Fruit fly (Drosophila melanogaster) whole organism, pupa: Measurements from ENCODE around the gene BOD1.

Source experiments
- CG12605 ChIP-seq: fragments of 200-800 bp; sonication (Bioruptor generic); IDR thresholded peaks from 2 replicates; pipeline ENCODE4 v1.3.6; 2022; ENCODE audit warnings: missing biosample characterization, missing genetic modification characterization
- CG13204 ChIP-seq: fragments of 200-800 bp; sonication (Bioruptor generic); optimal IDR thresholded peaks from 2 replicates; lab custom pipeline; 2018; ENCODE audit warnings: missing biosample characterization, mild to moderate bottlenecking, missing genetic modification characterization, moderate library complexity
- CG17806 ChIP-seq: fragments of 200-800 bp; sonication (Bioruptor generic); optimal IDR thresholded peaks from 2 replicates; lab custom pipeline; 2018; ENCODE audit warnings: missing biosample characterization, mild to moderate bottlenecking, missing genetic modification characterization, moderate library complexity
- CG4496 ChIP-seq: fragments of 200-800 bp; sonication (Bioruptor generic); IDR thresholded peaks from 3 replicates; pipeline ENCODE4 v1.3.6; 2022; ENCODE audit warnings: missing biosample characterization, missing genetic modification characterization
- CG8159 ChIP-seq: fragments of 200-800 bp; sonication (Bioruptor generic); optimal IDR thresholded peaks from 3 replicates; lab custom pipeline; 2018; ENCODE audit warnings: missing biosample characterization, mild to moderate bottlenecking, missing genetic modification characterization, moderate library complexity
- CG8301 ChIP-seq: fragments of 200-800 bp; sonication (Bioruptor generic); optimal IDR thresholded peaks from 2 replicates; lab custom pipeline; 2018; ENCODE audit warnings: missing biosample characterization, mild to moderate bottlenecking, missing genetic modification characterization
- CG9948 ChIP-seq: fragments of 200-800 bp; sonication (Bioruptor generic); optimal IDR thresholded peaks from 2 replicates; lab custom pipeline; 2018; ENCODE audit warnings: missing biosample characterization, mild to moderate bottlenecking, missing genetic modification characterization, moderate library complexity
- D1 ChIP-seq: fragments of 200-800 bp; sonication (Bioruptor generic); optimal IDR thresholded peaks from 2 replicates; lab custom pipeline; 2018; ENCODE audit warnings: missing biosample characterization, mild to moderate bottlenecking, missing genetic modification characterization, moderate library complexity
- EcR ChIP-seq: fragments of 200-800 bp; sonication (Bioruptor generic); optimal IDR thresholded peaks from 3 replicates; lab custom pipeline; 2019; ENCODE audit warnings: missing biosample characterization, missing genetic modification characterization, mild to moderate bottlenecking, moderate library complexity, missing genetic modification reagents

DNA sequence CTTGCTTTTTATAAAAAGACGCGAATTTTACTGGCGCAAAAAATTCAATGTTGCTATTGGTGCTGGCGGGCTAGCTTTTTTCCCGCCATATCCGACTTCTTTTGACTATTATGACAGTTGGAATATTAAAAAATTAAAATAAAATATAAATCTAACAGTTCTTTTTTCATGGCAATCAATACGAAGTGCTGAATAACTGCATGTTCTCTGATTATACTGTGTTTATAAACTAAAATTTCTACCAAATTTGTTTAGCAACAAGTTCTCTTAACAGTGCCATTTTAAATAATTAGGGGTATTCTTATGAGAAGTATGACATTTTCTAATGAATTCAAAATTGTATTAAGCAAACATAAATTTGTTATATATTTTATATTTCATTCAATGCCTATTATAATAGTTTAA lies 18.7 kb upstream of the BOD1 start, which contains the start of gene Boh1:
- TF ChIP-seq CG8301 (tag; lab: Kevin White, UChicago) = no peak
- no peak for TF ChIP-seq EcR (GFP tag; lab: Kevin White, UChicago)
- TF ChIP-seq CG8159 (tag; lab: Kevin White, UChicago) = peak; percentile 46
- no peak for TF ChIP-seq CG13204 (GFP tag; lab: Kevin White, UChicago)
- TF ChIP-seq CG9948 (tag; lab: Kevin White, UChicago) = no peak
- TF ChIP-seq CG4496 (GFP tag; lab: Robert Waterston, UW) = no peak
- no peak for TF ChIP-seq CG12605 (GFP tag; lab: Robert Waterston, UW)
- no peak for TF ChIP-seq CG17806
- TF ChIP-seq D1 (tag; lab: Kevin White, UChicago) = no peak
